Fruit fly (Drosophila melanogaster) whole organism, embryonic: ENCODE results near the gene fbl.

Source experiments
- Bteb2 ChIP-seq: fragments of 200-800 bp; sonication (Bioruptor generic); optimal IDR thresholded peaks from 2 replicates; lab custom pipeline; 2016; ENCODE audit warnings: missing biosample characterization, missing genetic modification characterization
- CG10321 ChIP-seq: fragments of 200-800 bp; sonication (Bioruptor generic); IDR thresholded peaks from 2 replicates; pipeline ENCODE4 v1.3.6; 2022; ENCODE audit warnings: missing biosample characterization, missing genetic modification characterization
- CG10366 ChIP-seq: fragments of 200-800 bp; sonication (Bioruptor generic); IDR thresholded peaks from 2 replicates; pipeline ENCODE4 v1.3.6; 2022; ENCODE audit warnings: missing biosample characterization, missing genetic modification characterization
- CG12744 ChIP-seq: fragments of 200-800 bp; sonication (Bioruptor generic); optimal IDR thresholded peaks from 2 replicates; lab custom pipeline; 2016; ENCODE audit warnings: missing biosample characterization, missing genetic modification characterization
- CG13775 ChIP-seq: fragments of 200-800 bp; sonication (Bioruptor generic); optimal IDR thresholded peaks from 3 replicates; lab custom pipeline; 2017; ENCODE audit warnings: missing biosample characterization, mild to moderate bottlenecking, missing genetic modification characterization
- CG15269 ChIP-seq: fragments of 200-800 bp; sonication (Bioruptor generic); optimal IDR thresholded peaks from 2 replicates; lab custom pipeline; 2018; ENCODE audit warnings: missing biosample characterization, mild to moderate bottlenecking, missing genetic modification characterization, moderate library complexity
- CG18011 ChIP-seq: fragments of 200-800 bp; sonication (Bioruptor generic); optimal IDR thresholded peaks from 2 replicates; lab custom pipeline; 2017; ENCODE audit warnings: missing biosample characterization, missing genetic modification characterization, mild to moderate bottlenecking, moderate library complexity, missing genotype
- CG1832 ChIP-seq: fragments of 200-800 bp; sonication (Bioruptor generic); optimal IDR thresholded peaks from 2 replicates; lab custom pipeline; 2017; ENCODE audit warnings: missing biosample characterization, mild to moderate bottlenecking, missing genetic modification characterization, inconsistent platforms
- CG18476 ChIP-seq: fragments of 200-800 bp; sonication (Bioruptor generic); optimal IDR thresholded peaks from 2 replicates; lab custom pipeline; 2016; ENCODE audit warnings: missing biosample characterization, mild to moderate bottlenecking, missing genetic modification characterization
- CG18619 ChIP-seq: fragments of 200-800 bp; sonication (Bioruptor generic); optimal IDR thresholded peaks from 3 replicates; lab custom pipeline; 2017; ENCODE audit warnings: missing biosample characterization, mild to moderate bottlenecking, missing genetic modification characterization
- CG2120 ChIP-seq: fragments of 200-800 bp; sonication (Bioruptor generic); optimal IDR thresholded peaks from 3 replicates; lab custom pipeline; 2016; ENCODE audit warnings: missing biosample characterization, missing genetic modification characterization
- CG2712 ChIP-seq: fragments of 200-800 bp; optimal IDR thresholded peaks from 3 replicates; lab custom pipeline; 2019; ENCODE audit warnings: missing biosample characterization, mild to moderate bottlenecking, missing genetic modification characterization, moderate library complexity
- CG31441 ChIP-seq: fragments of 200-800 bp; sonication (Bioruptor generic); IDR thresholded peaks from 2 replicates; pipeline ENCODE4 v1.3.6; 2022; ENCODE audit warnings: missing biosample characterization, missing genetic modification characterization
- CG33557 ChIP-seq: fragments of 200-800 bp; sonication (Bioruptor generic); optimal IDR thresholded peaks from 2 replicates; lab custom pipeline; 2019; ENCODE audit warnings: missing biosample characterization, mild to moderate bottlenecking, missing genetic modification characterization, moderate library complexity
- CG34376 ChIP-seq: fragments of 200-800 bp; sonication (Bioruptor generic); optimal IDR thresholded peaks from 2 replicates; lab custom pipeline; 2018; ENCODE audit warnings: missing biosample characterization, mild to moderate bottlenecking, missing genetic modification characterization
- CG4360 ChIP-seq: fragments of 200-800 bp; sonication (Bioruptor generic); IDR thresholded peaks from 2 replicates; pipeline ENCODE4 v1.3.6; 2022; ENCODE audit warnings: missing biosample characterization, missing genetic modification characterization
- Camta ChIP-seq: fragments of 200-800 bp; sonication (Bioruptor generic); optimal IDR thresholded peaks from 2 replicates; lab custom pipeline; 2016; ENCODE audit warnings: missing biosample characterization, missing genetic modification characterization
- D19B ChIP-seq: fragments of 200-800 bp; sonication (Bioruptor generic); optimal IDR thresholded peaks from 2 replicates; lab custom pipeline; 2017; ENCODE audit warnings: missing biosample characterization, mild to moderate bottlenecking, missing genetic modification characterization
- Dbx ChIP-seq: fragments of 200-800 bp; sonication (Bioruptor generic); IDR thresholded peaks from 3 replicates; pipeline ENCODE4 v1.3.6; 2022; ENCODE audit warnings: missing biosample characterization, missing genetic modification characterization
- ERR ChIP-seq: fragments of 200-800 bp; sonication (Bioruptor generic); optimal IDR thresholded peaks from 2 replicates; lab custom pipeline; 2016; ENCODE audit warnings: missing biosample characterization, missing genetic modification characterization
- Ets65A ChIP-seq: fragments of 200-800 bp; sonication (Bioruptor generic); peaks from one replicate; lab custom pipeline; 2016; ENCODE audit warnings: missing biosample characterization, missing genetic modification characterization
- H2.0 ChIP-seq: fragments of 200-800 bp; sonication (Bioruptor generic); IDR thresholded peaks from 2 replicates; pipeline ENCODE4 v1.3.6; 2022; ENCODE audit warnings: missing biosample characterization, missing genetic modification characterization
- HLHmδ ChIP-seq: fragments of 200-800 bp; sonication (Bioruptor generic); optimal IDR thresholded peaks from 2 replicates; lab custom pipeline; 2018; ENCODE audit warnings: missing biosample characterization, mild to moderate bottlenecking, missing genetic modification characterization, moderate library complexity
- HmgD ChIP-seq: fragments of 200-800 bp; sonication (Bioruptor generic); optimal IDR thresholded peaks from 3 replicates; lab custom pipeline; 2016; ENCODE audit warnings: missing biosample characterization, missing genetic modification characterization
- HmgZ ChIP-seq: fragments of 200-800 bp; sonication (Bioruptor generic); optimal IDR thresholded peaks from 2 replicates; lab custom pipeline; 2018; ENCODE audit warnings: missing biosample characterization, mild to moderate bottlenecking, missing genetic modification characterization
- Hmx ChIP-seq: fragments of 200-800 bp; sonication (Bioruptor generic); optimal IDR thresholded peaks from 2 replicates; lab custom pipeline; 2016; ENCODE audit warnings: missing biosample characterization, missing genetic modification characterization
- Hsf ChIP-seq: fragments of 200-800 bp; sonication (Bioruptor generic); optimal IDR thresholded peaks from 3 replicates; lab custom pipeline; 2016; ENCODE audit warnings: missing biosample characterization, missing genetic modification characterization
- Nf-YB ChIP-seq: fragments of 200-800 bp; sonication (Bioruptor generic); optimal IDR thresholded peaks from 3 replicates; lab custom pipeline; 2019; ENCODE audit warnings: missing biosample characterization, mild to moderate bottlenecking, missing genetic modification characterization, moderate library complexity
- Oaz ChIP-seq: fragments of 200-800 bp; sonication (Bioruptor generic); IDR thresholded peaks from 2 replicates; pipeline ENCODE4 v1.3.6; 2022; ENCODE audit warnings: missing biosample characterization, missing genetic modification characterization
- Ptx1 ChIP-seq: fragments of 200-800 bp; sonication (Bioruptor generic); IDR thresholded peaks from 2 replicates; pipeline ENCODE4 v1.3.6; 2022; ENCODE audit warnings: missing biosample characterization, missing genetic modification characterization
- abd-A ChIP-seq: fragments of 200-800 bp; sonication (Bioruptor generic); optimal IDR thresholded peaks from 3 replicates; lab custom pipeline; 2019; ENCODE audit warnings: missing biosample characterization, mild to moderate bottlenecking, missing genetic modification characterization, moderate library complexity
- bigmax ChIP-seq: fragments of 200-800 bp; sonication (Bioruptor generic); optimal IDR thresholded peaks from 2 replicates; lab custom pipeline; 2018; ENCODE audit warnings: missing biosample characterization, mild to moderate bottlenecking, missing genetic modification characterization
- br ChIP-seq: fragments of >200 bp; optimal IDR thresholded peaks from 2 replicates; lab custom pipeline; 2017
- cad ChIP-seq: fragments of >200 bp; optimal IDR thresholded peaks from 2 replicates; lab custom pipeline; 2017; ENCODE audit warnings: missing biosample characterization, missing genetic modification characterization
- chif ChIP-seq, 2 experiments: fragments of 200-800 bp; sonication (Bioruptor generic); optimal IDR thresholded peaks; 3 replicates each; lab custom pipeline; 2016; ENCODE audit warnings: missing biosample characterization in 2 of 2, missing genetic modification characterization in 2 of 2
- chm ChIP-seq: fragments of 200-800 bp; sonication (Bioruptor generic); IDR thresholded peaks from 2 replicates; pipeline ENCODE4 v1.3.6; 2022; ENCODE audit warnings: missing biosample characterization, missing genetic modification characterization
- crp ChIP-seq, 2 experiments: fragments of 200-800 bp; sonication (Bioruptor generic); optimal IDR thresholded peaks; 2 replicates in 1 of 2; 3 replicates in 1 of 2; lab custom pipeline; 2017; ENCODE audit warnings: missing biosample characterization in 2 of 2, missing genetic modification characterization in 2 of 2, mild to moderate bottlenecking in 1 of 2, moderate library complexity in 1 of 2
- dan ChIP-seq: fragments of 200-800 bp; sonication (Bioruptor generic); IDR thresholded peaks from 2 replicates; pipeline ENCODE4 v1.3.6; 2022; ENCODE audit warnings: missing biosample characterization, missing genetic modification characterization
- danr ChIP-seq: fragments of 200-800 bp; sonication (Bioruptor generic); IDR thresholded peaks from 2 replicates; pipeline ENCODE4 v1.3.6; 2022; ENCODE audit warnings: missing biosample characterization, missing genetic modification characterization
- eyg ChIP-seq: fragments of 200-800 bp; sonication (Bioruptor generic); optimal IDR thresholded peaks from 3 replicates; lab custom pipeline; 2016; ENCODE audit warnings: missing biosample characterization, missing genetic modification characterization
- gcm ChIP-seq: fragments of 200-800 bp; sonication (Bioruptor generic); optimal IDR thresholded peaks from 2 replicates; lab custom pipeline; 2019; ENCODE audit warnings: missing biosample characterization, mild to moderate bottlenecking, missing genetic modification characterization, moderate library complexity
- gcm2 ChIP-seq: fragments of 200-800 bp; sonication (Bioruptor generic); optimal IDR thresholded peaks from 2 replicates; lab custom pipeline; 2016; ENCODE audit warnings: missing biosample characterization, missing genetic modification characterization
- lov ChIP-seq, 2 experiments: fragments of 200-800 bp in 1 of 2; fragments of >200 bp in 1 of 2; sonication (Bioruptor generic) in 1 of 2; IDR thresholded peaks in 1 of 2; optimal IDR thresholded peaks in 1 of 2; 2 replicates in 1 of 2; 3 replicates in 1 of 2; pipeline versions ENCODE4 v1.3.6 to Lab custom; 2017 to 2022; ENCODE audit warnings: missing biosample characterization in 1 of 2, missing genetic modification characterization in 1 of 2
- pita ChIP-seq: fragments of 200-800 bp; sonication (Bioruptor generic); optimal IDR thresholded peaks from 2 replicates; lab custom pipeline; 2017; ENCODE audit warnings: missing biosample characterization, mild to moderate bottlenecking, missing genetic modification characterization
- pzg ChIP-seq: fragments of 200-800 bp; sonication (Bioruptor generic); optimal IDR thresholded peaks from 3 replicates; lab custom pipeline; 2018; ENCODE audit warnings: missing biosample characterization, mild to moderate bottlenecking, missing genetic modification characterization, moderate library complexity
- sens ChIP-seq: fragments of 200-800 bp; sonication (Bioruptor generic); peaks from one replicate; lab custom pipeline; 2016; ENCODE audit warnings: missing biosample characterization, missing genetic modification characterization
- stc ChIP-seq: fragments of 200-800 bp; sonication (Bioruptor generic); IDR thresholded peaks from 2 replicates; pipeline ENCODE4 v1.3.6; 2022; ENCODE audit warnings: missing biosample characterization, missing genetic modification characterization
- tap ChIP-seq: fragments of 200-800 bp; optimal IDR thresholded peaks from 3 replicates; lab custom pipeline; 2019; ENCODE audit warnings: missing biosample characterization, mild to moderate bottlenecking, missing genetic modification characterization, moderate library complexity
- tgo ChIP-seq: fragments of 200-800 bp; sonication (Bioruptor generic); IDR thresholded peaks from 3 replicates; pipeline ENCODE4 v1.3.6; 2022; ENCODE audit warnings: missing biosample characterization, missing genetic modification characterization
- vvl ChIP-seq: fragments of 200-800 bp; sonication (Bioruptor generic); IDR thresholded peaks from 2 replicates; pipeline ENCODE4 v1.3.6; 2022; ENCODE audit warnings: missing biosample characterization, missing genetic modification characterization
- wek ChIP-seq: fragments of 200-800 bp; sonication (Bioruptor generic); optimal IDR thresholded peaks from 3 replicates; lab custom pipeline; 2018; ENCODE audit warnings: missing biosample characterization, mild to moderate bottlenecking, missing genetic modification characterization, moderate library complexity
- wor ChIP-seq: fragments of 200-800 bp; sonication (Bioruptor generic); IDR thresholded peaks from 2 replicates; pipeline ENCODE4 v1.3.6; 2022; ENCODE audit warnings: missing biosample characterization, missing genetic modification characterization

fbl gene

DNA sequence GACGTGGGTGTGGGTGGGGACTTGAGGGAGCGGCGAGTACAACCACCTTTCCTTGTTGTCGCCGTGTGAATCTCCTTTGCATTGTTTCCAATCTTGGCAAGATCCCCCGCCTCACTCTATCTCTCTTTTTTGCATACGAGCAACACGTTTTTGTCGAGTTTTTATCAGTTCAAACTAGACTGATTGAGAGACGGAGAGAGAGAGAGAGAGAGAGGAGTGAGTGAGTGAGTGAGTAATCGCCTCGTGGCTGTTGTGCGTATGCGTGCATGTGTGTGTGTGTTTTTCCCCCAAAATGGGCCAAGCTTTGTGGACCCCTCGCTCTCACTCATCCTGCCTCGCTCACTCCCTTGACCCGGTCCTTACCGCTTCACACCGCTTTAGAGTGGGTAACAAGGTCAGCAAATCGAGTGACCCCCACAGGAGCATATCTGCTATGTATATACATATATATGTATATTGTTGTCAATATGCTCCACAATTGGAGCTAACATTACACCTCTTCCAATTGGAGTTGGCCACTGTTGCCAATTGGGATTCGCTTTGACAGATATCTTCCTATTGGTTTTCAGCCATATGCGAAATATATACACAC is 34.8 kb upstream of the fbl start (continued):
- no peak for TF ChIP-seq pzg (GFP tag; lab: Kevin White, UChicago)
- no peak for TF ChIP-seq Oaz
- TF ChIP-seq CG1832 (GFP tag; lab: Kevin White, UChicago): peak; percentile 65
- no peak for TF ChIP-seq bigmax (GFP tag; lab: Kevin White, UChicago)
- no peak; the same call in 1 of the 2 replicates for TF ChIP-seq chm
- no peak for TF ChIP-seq Hmx
- TF ChIP-seq pita (GFP tag; lab: Kevin White, UChicago): no peak
- no peak for TF ChIP-seq Dbx (GFP tag; lab: Robert Waterston, UW)
- TF ChIP-seq chif (GFP tag; optimal IDR thresholded peaks at IDR 0.05; lab: Kevin White, UChicago): no peak
- no peak for TF ChIP-seq crp (GFP tag; optimal IDR thresholded peaks at IDR 0.05; lab: Kevin White, UChicago)
- no peak for TF ChIP-seq abd-A (tag; lab: Kevin White, UChicago)
- no peak for TF ChIP-seq CG13775 (GFP tag; lab: Kevin White, UChicago)
- TF ChIP-seq Hsf (GFP tag; lab: Kevin White, UChicago): no peak
- no peak for TF ChIP-seq tap (tag; lab: Kevin White, UChicago)
- TF ChIP-seq HmgZ (tag; lab: Kevin White, UChicago): peak; percentile 0
- no peak for TF ChIP-seq br (lab: Kevin White, UChicago)
- TF ChIP-seq CG10366: no peak
- TF ChIP-seq CG15269 (tag; lab: Kevin White, UChicago): no peak
- no peak for TF ChIP-seq CG18011 (GFP tag; lab: Kevin White, UChicago)
- no peak for TF ChIP-seq lov (optimal IDR thresholded peaks at IDR 0.05; lab: Kevin White, UChicago)
- no peak for TF ChIP-seq lov (GFP tag; IDR thresholded peaks at IDR 0.05; lab: Robert Waterston, UW)
- no peak for TF ChIP-seq Camta (GFP tag; lab: Kevin White, UChicago)
- TF ChIP-seq stc (GFP tag; lab: Robert Waterston, UW): no peak
- no peak for TF ChIP-seq tgo (GFP tag; lab: Robert Waterston, UW)
- no peak for TF ChIP-seq danr (GFP tag; lab: Robert Waterston, UW)
- no peak for TF ChIP-seq CG33557 (GFP tag; lab: Kevin White, UChicago)
- TF ChIP-seq CG34376 (GFP tag; lab: Kevin White, UChicago): peak; percentile 26
- TF ChIP-seq ERR (GFP tag; lab: Kevin White, UChicago): no peak
- no peak for TF ChIP-seq gcm2 (GFP tag; lab: Kevin White, UChicago)
- no peak for TF ChIP-seq HmgD
- TF ChIP-seq H2.0 (GFP tag; lab: Robert Waterston, UW): no peak
- TF ChIP-seq CG31441 (GFP tag; lab: Robert Waterston, UW): no peak
- 0 out of 2 replicates have a peak, but pooled peaks have one; percentile 10 for TF ChIP-seq vvl
- no peak for TF ChIP-seq Ptx1 (GFP tag; lab: Robert Waterston, UW)
- TF ChIP-seq CG2120: no peak
- no peak for TF ChIP-seq CG10321 (GFP tag; lab: Robert Waterston, UW)
- TF ChIP-seq gcm: no peak
- TF ChIP-seq sens: peak; percentile 56
- TF ChIP-seq Ets65A (GFP tag; lab: Kevin White, UChicago): no peak
- no peak for TF ChIP-seq eyg
- TF ChIP-seq CG18476 (GFP tag; lab: Kevin White, UChicago): no peak
- no peak for TF ChIP-seq wor (GFP tag; lab: Robert Waterston, UW)
- TF ChIP-seq D19B: no peak
- TF ChIP-seq dan (GFP tag; lab: Robert Waterston, UW): no peak
- no peak for TF ChIP-seq CG12744
- TF ChIP-seq CG4360 (GFP tag; lab: Robert Waterston, UW): no peak
- no peak for TF ChIP-seq wek (GFP tag; lab: Kevin White, UChicago)
- TF ChIP-seq cad (GFP tag; lab: Kevin White, UChicago): no peak
- no peak for TF ChIP-seq HLHmδ (GFP tag; lab: Kevin White, UChicago)
- no peak for TF ChIP-seq CG2712 (tag; lab: Kevin White, UChicago)
- peak; percentile 63 for TF ChIP-seq Nf-YB (GFP tag; lab: Kevin White, UChicago)
- TF ChIP-seq Bteb2 (GFP tag; lab: Kevin White, UChicago): no peak
- no peak for TF ChIP-seq CG18619 (GFP tag; lab: Kevin White, UChicago)
